Fruit fly (Drosophila melanogaster): ENCODE data around the gene CG42446.

Gene CG42446

dm6 chr3R:16355393-16355943 lies 4.4 kb downstream of the CG42446 start (continued):
- peak; percentile 55; the same call in 1 of the 2 replicates for TF ChIP-seq CG14014 (GFP tag; IDR thresholded peaks at IDR 0.05)
- no peak for TF ChIP-seq sc (optimal IDR thresholded peaks at IDR 0.05)
- TF ChIP-seq sc (GFP tag; optimal IDR thresholded peaks at IDR 0.05) = no peak
- TF ChIP-seq tap (tag; optimal IDR thresholded peaks at IDR 0.05) = no peak
- TF ChIP-seq Lhr (GFP tag; optimal IDR thresholded peaks at IDR 0.05) = no peak
- no peak for TF ChIP-seq sqz (GFP tag; optimal IDR thresholded peaks at IDR 0.05)
- TF ChIP-seq CG2875 (GFP tag; optimal IDR thresholded peaks at IDR 0.05) = no peak
- no peak for TF ChIP-seq knrl (GFP tag; IDR thresholded peaks at IDR 0.05; ENCODE audit: partially characterized antibody)
- no peak for TF ChIP-seq ind (GFP tag; optimal IDR thresholded peaks at IDR 0.05)
- no peak for TF ChIP-seq CG9437 (GFP tag; optimal IDR thresholded peaks at IDR 0.05)
- peak; percentile 30; the same call in 1 of the 3 replicates for TF ChIP-seq tgo (GFP tag; IDR thresholded peaks at IDR 0.05)
- TF ChIP-seq Stat92E (GFP tag; optimal IDR thresholded peaks at IDR 0.05) = no peak
- no peak for TF ChIP-seq dimm (GFP tag; IDR thresholded peaks at IDR 0.05)
- TF ChIP-seq CG18619 (GFP tag; optimal IDR thresholded peaks at IDR 0.05) = peak; percentile 39
- TF ChIP-seq Dp (GFP tag; optimal IDR thresholded peaks at IDR 0.05) = no peak
- TF ChIP-seq ac (GFP tag; optimal IDR thresholded peaks at IDR 0.05) = no peak
- peak; percentile 52 for TF ChIP-seq CG7839 (tag; optimal IDR thresholded peaks at IDR 0.05)
- TF ChIP-seq cwo (GFP tag; optimal IDR thresholded peaks at IDR 0.05) = peak; percentile 62
- TF ChIP-seq Kr (GFP tag; optimal IDR thresholded peaks at IDR 0.05) = no peak
- no peak for TF ChIP-seq tup (GFP tag; optimal IDR thresholded peaks at IDR 0.05)
- TF ChIP-seq Hmr (GFP tag; optimal IDR thresholded peaks at IDR 0.05) = peak; percentile 71
- TF ChIP-seq CG11456 (GFP tag; IDR thresholded peaks at IDR 0.05) = peak; percentile 82
- TF ChIP-seq ham (GFP tag; IDR thresholded peaks at IDR 0.05) = no peak
- TF ChIP-seq sim (GFP tag; IDR thresholded peaks at IDR 0.05) = no peak
- TF ChIP-seq ems (GFP tag; optimal IDR thresholded peaks at IDR 0.05) = peak; percentile 4
- peak; percentile 88 for TF ChIP-seq CG2120 (GFP tag; optimal IDR thresholded peaks at IDR 0.05)
- peak in 1 of 2 experiments; percentile 45 for TF ChIP-seq Trl (optimal IDR thresholded peaks at IDR 0.05)
- no peak for TF ChIP-seq Trl (GFP tag; optimal IDR thresholded peaks at IDR 0.05)
- no peak for TF ChIP-seq sens-2 (GFP tag; IDR thresholded peaks at IDR 0.05)
- TF ChIP-seq CoRest (tag; optimal IDR thresholded peaks at IDR 0.05) = no peak
- TF ChIP-seq ci (GFP tag; IDR thresholded peaks at IDR 0.05) = peak; percentile 34; the same call in 1 of the 3 replicates
- TF ChIP-seq tio (GFP tag; optimal IDR thresholded peaks at IDR 0.05) = no peak
- TF ChIP-seq usp (GFP tag; optimal IDR thresholded peaks at IDR 0.05) = no peak
- TF ChIP-seq gce (GFP tag; IDR thresholded peaks at IDR 0.05) = no peak
- TF ChIP-seq CG16863 (GFP tag; optimal IDR thresholded peaks at IDR 0.05) = no peak
- TF ChIP-seq Sox100B (GFP tag; optimal IDR thresholded peaks at IDR 0.05) = no peak
- peak; percentile 43; the same call in 1 of the 2 replicates for TF ChIP-seq MBD-R2 (GFP tag; IDR thresholded peaks at IDR 0.05)
- TF ChIP-seq CG4404 (GFP tag; IDR thresholded peaks at IDR 0.05) = no peak
- TF ChIP-seq CG17359 (tag; optimal IDR thresholded peaks at IDR 0.05) = peak; percentile 33
- TF ChIP-seq ara (GFP tag; IDR thresholded peaks at IDR 0.05) = no peak
- TF ChIP-seq lab (GFP tag; optimal IDR thresholded peaks at IDR 0.05) = peak; percentile 73
- TF ChIP-seq dysf (GFP tag; IDR thresholded peaks at IDR 0.05) = peak; percentile 63
- TF ChIP-seq Med (GFP tag) = peak; percentile 96
- TF ChIP-seq CG10654 (GFP tag; optimal IDR thresholded peaks at IDR 0.05) = no peak
- peak; percentile 44 for TF ChIP-seq Dek (tag; optimal IDR thresholded peaks at IDR 0.05)
- TF ChIP-seq MTF-1 (GFP tag; optimal IDR thresholded peaks at IDR 0.05; ENCODE audit: borderline replicate concordance) = no peak
- TF ChIP-seq Gug (GFP tag; IDR thresholded peaks at IDR 0.05) = peak; percentile 68; the same call in 2 of the 4 replicates
- TF ChIP-seq ftz-f1 (GFP tag; optimal IDR thresholded peaks at IDR 0.05) = peak; percentile 95
- no peak for TF ChIP-seq CG2129 (GFP tag; IDR thresholded peaks at IDR 0.05; ENCODE audit: partially characterized antibody)
- no peak for TF ChIP-seq pzg (GFP tag; optimal IDR thresholded peaks at IDR 0.05)
- TF ChIP-seq gsb-n (tag; optimal IDR thresholded peaks at IDR 0.05) = no peak
